Worm (Caenorhabditis elegans) whole organism, L4 larva: ENCODE measurements around the gene let-767.

Experiments used
- F10B5.3 ChIP-seq: sonication (generic microtip); optimal IDR thresholded peaks from 2 replicates; lab custom pipeline; 2016; ENCODE audit warnings: mild to moderate bottlenecking, missing genetic modification characterization, missing compliant biosample characterization
- F26F4.8 ChIP-seq: fragments of 200-800 bp; sonication (Bioruptor generic); conservative IDR thresholded peaks from 2 replicates; pipeline ENCODE4 v1.3.6; 2022; ENCODE audit warnings: missing genetic modification characterization, missing compliant biosample characterization
- F44E2.7 ChIP-seq: fragments of 200-800 bp; sonication (Bioruptor generic); IDR thresholded peaks from 2 replicates; pipeline ENCODE4 v2.1.2; 2022; ENCODE audit warnings: missing genetic modification characterization, missing compliant biosample characterization
- F49E8.2 ChIP-seq: sonication (generic microtip); optimal IDR thresholded peaks from 2 replicates; lab custom pipeline; 2016; ENCODE audit warnings: missing compliant biosample characterization, mild to moderate bottlenecking, missing genetic modification characterization, borderline replicate concordance
- T20F7.1 ChIP-seq: fragments of 200-800 bp; sonication (Bioruptor generic); optimal IDR thresholded peaks from 2 replicates; lab custom pipeline; 2018; ENCODE audit warnings: mild to moderate bottlenecking, missing genetic modification characterization, missing compliant biosample characterization
- Y5F2A.4 ChIP-seq: fragments of 200-800 bp; sonication (Bioruptor generic); optimal IDR thresholded peaks from 2 replicates; lab custom pipeline; 2018; ENCODE audit warnings: mild to moderate bottlenecking, missing genetic modification characterization, missing compliant biosample characterization
- Y75B8A.6 ChIP-seq: fragments of 200-800 bp; sonication (Bioruptor generic); IDR thresholded peaks from 2 replicates; pipeline ENCODE4 v1.3.6; 2022; ENCODE audit warnings: missing genetic modification reagents, missing genetic modification characterization, missing compliant biosample characterization
- aha-1 ChIP-seq: fragments of 150-350 bp; peaks from one replicate; lab custom pipeline; 2014; ENCODE audit warnings: missing biosample characterization, missing genetic modification characterization
- attf-4 ChIP-seq: sonication (generic microtip); optimal IDR thresholded peaks from 3 replicates; lab custom pipeline; 2017; ENCODE audit warnings: missing biosample characterization, missing genetic modification characterization
- ceh-28 ChIP-seq: fragments of 150-350 bp; optimal IDR thresholded peaks from 2 replicates; lab custom pipeline; 2014; ENCODE audit warnings: missing biosample characterization, missing genetic modification reagents, missing genetic modification characterization
- ceh-32 ChIP-seq: sonication (generic microtip); optimal IDR thresholded peaks from 2 replicates; lab custom pipeline; 2016; ENCODE audit warnings: mild to moderate bottlenecking, missing genetic modification characterization, missing compliant biosample characterization; ENCODE audit not compliant: poor library complexity
- ceh-44 ChIP-seq: fragments of 200-800 bp; sonication (Bioruptor generic); IDR thresholded peaks from 2 replicates; pipeline ENCODE4 v1.3.6; 2022; ENCODE audit warnings: missing genetic modification reagents, missing genetic modification characterization, missing compliant biosample characterization
- ceh-62 ChIP-seq: sonication (generic microtip); optimal IDR thresholded peaks from 2 replicates; lab custom pipeline; 2017; ENCODE audit warnings: missing biosample characterization, missing genetic modification characterization
- ces-1 ChIP-seq: fragments of 150-350 bp; sonication (generic microtip); optimal IDR thresholded peaks from 4 replicates; lab custom pipeline; 2014; ENCODE audit warnings: missing biosample characterization, missing genetic modification reagents, missing genetic modification characterization
- ctbp-1 ChIP-seq: fragments of 200-800 bp; sonication (Bioruptor generic); IDR thresholded peaks from 2 replicates; pipeline ENCODE4 v1.3.6; 2022; ENCODE audit warnings: missing genetic modification reagents, missing genetic modification characterization, missing compliant biosample characterization
- dmd-8 ChIP-seq: fragments of 200-800 bp; sonication (Bioruptor generic); IDR thresholded peaks from 2 replicates; pipeline ENCODE4 v1.3.6; 2022; ENCODE audit warnings: missing genetic modification characterization, missing compliant biosample characterization
- duxl-1 ChIP-seq: sonication (generic microtip); optimal IDR thresholded peaks from 2 replicates; lab custom pipeline; 2016; ENCODE audit warnings: mild to moderate bottlenecking, missing genetic modification characterization, moderate library complexity, missing compliant biosample characterization; ENCODE audit not compliant: poor library complexity
- dve-1 ChIP-seq: sonication (generic microtip); optimal IDR thresholded peaks from 2 replicates; lab custom pipeline; 2017; ENCODE audit warnings: antibody characterized with exemption, mild to moderate bottlenecking, missing genetic modification characterization, missing compliant biosample characterization; ENCODE audit not compliant: insufficient read depth
- egl-27 ChIP-seq: sonication (generic microtip); optimal IDR thresholded peaks from 3 replicates; lab custom pipeline; 2017; ENCODE audit warnings: missing biosample characterization, missing genetic modification reagents, missing genetic modification characterization
- egl-43 ChIP-seq: fragments of 200-800 bp; sonication (Bioruptor generic); IDR thresholded peaks from 2 replicates; pipeline ENCODE4 v1.3.6; 2022; ENCODE audit warnings: missing genetic modification reagents, missing genetic modification characterization, missing compliant biosample characterization
- fkh-10 ChIP-seq: fragments of 150-350 bp; optimal IDR thresholded peaks from 2 replicates; lab custom pipeline; 2014; ENCODE audit warnings: missing biosample characterization, missing genetic modification reagents, missing genetic modification characterization
- hlh-30 ChIP-seq: sonication (generic microtip); optimal IDR thresholded peaks from 2 replicates; lab custom pipeline; 2017; ENCODE audit warnings: antibody characterized with exemption, mild to moderate bottlenecking, missing genetic modification characterization, missing compliant biosample characterization; ENCODE audit not compliant: insufficient read depth
- jun-1 ChIP-seq: fragments of 150-350 bp; optimal IDR thresholded peaks from 2 replicates; lab custom pipeline; 2014; ENCODE audit warnings: missing biosample characterization, missing genetic modification reagents, missing genetic modification characterization
- lin-1 ChIP-seq: fragments of 200-800 bp; sonication (Bioruptor generic); IDR thresholded peaks from 2 replicates; pipeline ENCODE4 v1.3.6; 2022; ENCODE audit warnings: missing genetic modification reagents, missing genetic modification characterization, missing compliant biosample characterization
- lin-38 ChIP-seq: fragments of 200-800 bp; sonication (Bioruptor generic); IDR thresholded peaks from 2 replicates; pipeline ENCODE4 v1.3.6; 2022; ENCODE audit warnings: missing genetic modification reagents, missing genetic modification characterization, missing compliant biosample characterization
- lin-39 ChIP-seq: fragments of 150-350 bp; optimal IDR thresholded peaks from 2 replicates; lab custom pipeline; 2014; ENCODE audit warnings: missing biosample characterization, missing genetic modification reagents, missing genetic modification characterization
- mes-2 ChIP-seq: sonication (generic microtip); optimal IDR thresholded peaks from 2 replicates; lab custom pipeline; 2016; ENCODE audit warnings: missing genotype, mild to moderate bottlenecking, missing genetic modification characterization, missing compliant biosample characterization; ENCODE audit not compliant: poor library complexity, severe bottlenecking
- mxl-2 ChIP-seq: fragments of 200-800 bp; sonication (Bioruptor generic); conservative IDR thresholded peaks from 2 replicates; pipeline ENCODE4 v1.3.6; 2022; ENCODE audit warnings: missing genetic modification reagents, missing genetic modification characterization, missing compliant biosample characterization
- mxl-3 ChIP-seq: fragments of 200-800 bp; sonication (Bioruptor generic); optimal IDR thresholded peaks from 2 replicates; lab custom pipeline; 2018; ENCODE audit warnings: mild to moderate bottlenecking, missing genetic modification characterization, missing compliant biosample characterization
- nhr-111 ChIP-seq: fragments of 200-800 bp; sonication (Bioruptor generic); optimal IDR thresholded peaks from 2 replicates; lab custom pipeline; 2018; ENCODE audit warnings: mild to moderate bottlenecking, missing genetic modification characterization, missing compliant biosample characterization
- nhr-237 ChIP-seq: sonication (generic microtip); optimal IDR thresholded peaks from 2 replicates; lab custom pipeline; 2017; ENCODE audit warnings: missing biosample characterization, missing genetic modification characterization
- nhr-28 ChIP-seq: fragments of 150-350 bp; optimal IDR thresholded peaks from 2 replicates; lab custom pipeline; 2014; ENCODE audit warnings: missing biosample characterization, missing genetic modification characterization
- nhr-48 ChIP-seq: sonication (generic microtip); optimal IDR thresholded peaks from 2 replicates; lab custom pipeline; 2016; ENCODE audit warnings: mild to moderate bottlenecking, missing genetic modification characterization, missing compliant biosample characterization
- nhr-6 ChIP-seq: fragments of 150-350 bp; optimal IDR thresholded peaks from 2 replicates; lab custom pipeline; 2014; ENCODE audit warnings: missing biosample characterization, missing genetic modification characterization
- pha-4 ChIP-seq, 2 experiments: fragments of 150-350 bp in 1 of 2; fragments of 200-800 bp in 1 of 2; sonication (Bioruptor generic) in 1 of 2; IDR thresholded peaks in 1 of 2; optimal IDR thresholded peaks in 1 of 2; 2 replicates each; pipeline versions ENCODE4 v1.3.6 to Lab custom; 2014 to 2022; ENCODE audit warnings: missing genetic modification characterization in 2 of 2, missing genetic modification reagents in 2 of 2, missing biosample characterization in 1 of 2, missing compliant biosample characterization in 1 of 2
- pqm-1 ChIP-seq: sonication (generic microtip); optimal IDR thresholded peaks from 2 replicates; lab custom pipeline; 2017; ENCODE audit warnings: missing biosample characterization, missing genetic modification characterization
- rbr-2 ChIP-seq: sonication (generic microtip); optimal IDR thresholded peaks from 2 replicates; lab custom pipeline; 2016; ENCODE audit warnings: missing genotype, missing genetic modification characterization, missing compliant biosample characterization
- saeg-2 ChIP-seq: fragments of 200-800 bp; sonication (Bioruptor generic); IDR thresholded peaks from 2 replicates; pipeline ENCODE4 v1.3.6; 2022; ENCODE audit warnings: missing genetic modification reagents, missing genetic modification characterization, missing compliant biosample characterization
- set-16 ChIP-seq: fragments of 200-800 bp; sonication (Bioruptor generic); IDR thresholded peaks from 2 replicates; pipeline ENCODE4 v1.3.6; 2022; ENCODE audit warnings: missing genetic modification reagents, missing genetic modification characterization, missing compliant biosample characterization
- snpc-1.2 ChIP-seq: fragments of 200-800 bp; sonication (Bioruptor generic); IDR thresholded peaks from 2 replicates; pipeline ENCODE4 v1.3.6; 2022; ENCODE audit warnings: missing genetic modification reagents, missing genetic modification characterization, missing compliant biosample characterization
- spr-1 ChIP-seq: sonication (generic microtip); optimal IDR thresholded peaks from 2 replicates; lab custom pipeline; 2016; ENCODE audit warnings: mild to moderate bottlenecking, missing genetic modification characterization, missing compliant biosample characterization
- spr-3 ChIP-seq: fragments of 200-800 bp; sonication (Bioruptor generic); optimal IDR thresholded peaks from 2 replicates; lab custom pipeline; 2018; ENCODE audit warnings: mild to moderate bottlenecking, missing genetic modification characterization, missing compliant biosample characterization
- tra-1 ChIP-seq: fragments of 200-800 bp; sonication (Bioruptor generic); IDR thresholded peaks from 2 replicates; pipeline ENCODE4 v1.3.6; 2022; ENCODE audit warnings: missing genetic modification reagents, missing genetic modification characterization, missing compliant biosample characterization
- unc-39 ChIP-seq: sonication (generic microtip); optimal IDR thresholded peaks from 2 replicates; lab custom pipeline; 2017; ENCODE audit warnings: missing biosample characterization, missing genetic modification characterization
- unc-62 ChIP-seq, 3 experiments: fragments of 150-350 bp in 1 of 3; sonication (generic microtip); optimal IDR thresholded peaks in 2 of 3; peaks in 1 of 3; 1 replicate in 1 of 3; 2 replicates in 2 of 3; lab custom pipeline; 2014 to 2017; ENCODE audit warnings: missing biosample characterization in 3 of 3, missing genetic modification characterization in 3 of 3, missing genetic modification reagents in 3 of 3, missing genotype in 1 of 3
- vab-7 ChIP-seq: fragments of 200-800 bp; sonication (Bioruptor generic); IDR thresholded peaks from 2 replicates; pipeline ENCODE4 v1.3.6; 2022; ENCODE audit warnings: missing genetic modification reagents, missing genetic modification characterization, missing compliant biosample characterization
- zfp-3 ChIP-seq: fragments of 200-800 bp; sonication (Bioruptor generic); conservative IDR thresholded peaks from 2 replicates; pipeline ENCODE4 v1.3.6; 2022; ENCODE audit warnings: missing genetic modification reagents, missing genetic modification characterization, missing compliant biosample characterization
- zip-11 ChIP-seq: fragments of 200-800 bp; sonication (Bioruptor generic); IDR thresholded peaks from 2 replicates; pipeline ENCODE4 v1.3.6; 2022; ENCODE audit warnings: missing genetic modification characterization, missing compliant biosample characterization
- zip-2 ChIP-seq: fragments of 150-350 bp; optimal IDR thresholded peaks from 2 replicates; lab custom pipeline; 2014; ENCODE audit warnings: missing biosample characterization, missing genetic modification characterization
- ztf-11 ChIP-seq: fragments of 150-350 bp; optimal IDR thresholded peaks from 2 replicates; lab custom pipeline; 2014; ENCODE audit warnings: missing biosample characterization, missing genetic modification characterization

Gene let-767

DNA sequence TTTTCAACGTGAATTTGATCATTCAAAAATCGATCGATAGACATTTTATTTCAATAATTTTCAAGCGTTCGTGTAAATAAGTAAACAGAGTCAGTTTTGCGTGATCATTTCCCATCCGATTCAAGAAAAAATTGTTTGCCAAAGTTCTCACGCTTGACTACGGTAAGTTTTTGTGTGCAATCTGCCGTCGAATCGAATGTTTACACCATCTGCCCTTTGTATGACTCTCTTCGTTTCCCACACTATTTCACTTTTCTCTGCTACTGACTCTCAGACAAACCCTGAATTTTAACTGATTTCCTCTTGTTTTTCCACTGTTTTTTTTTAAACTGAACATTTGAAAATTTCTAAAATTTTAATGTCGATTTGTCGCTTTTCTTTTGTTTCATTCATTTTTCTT is 5.0 kb upstream of the let-767 start (continued):
- TF ChIP-seq egl-43 (peak; percentile 45; the same call in 1 of the 2 replicates), Y75B8A.6 (GFP tag; lab: Robert Waterston, UW) (no peak), saeg-2 (GFP tag; lab: Robert Waterston, UW) (no peak), ceh-62 (tag; lab: Kevin White, UChicago) (no peak), jun-1 (tag; lab: Kevin White, UChicago) (peak; percentile 43), nhr-111 (no peak), dmd-8 (GFP tag; lab: Robert Waterston, UW) (no peak), F10B5.3 (tag; lab: Kevin White, UChicago) (no peak), ztf-11 (no peak), pha-4 (GFP tag; IDR thresholded peaks at IDR 0.05; lab: Robert Waterston, UW) (peak; percentile 65; the same call in 1 of the 2 replicates), pha-4 (tag; optimal IDR thresholded peaks at IDR 0.05; lab: Kevin White, UChicago) (peak; percentile 8), ctbp-1 (GFP tag; lab: Robert Waterston, UW) (no peak), nhr-28 (tag; lab: Kevin White, UChicago) (peak; percentile 50), Y5F2A.4 (GFP tag; lab: Kevin White, UChicago) (no peak), zfp-3 (GFP tag; lab: Robert Waterston, UW) (no peak), T20F7.1 (GFP tag; lab: Kevin White, UChicago) (peak; percentile 55), mxl-2 (GFP tag; lab: Robert Waterston, UW) (no peak), ceh-44 (GFP tag; lab: Robert Waterston, UW) (no peak), pqm-1 (tag; lab: Kevin White, UChicago) (no peak), hlh-30 (tag; lab: Kevin White, UChicago) (peak; percentile 71), tra-1 (GFP tag; lab: Robert Waterston, UW) (no peak), set-16 (GFP tag; lab: Robert Waterston, UW) (no peak), nhr-237 (no peak), fkh-10 (GFP tag; lab: Kevin White, UChicago) (peak; percentile 44), rbr-2 (peak; percentile 63), unc-39 (tag; lab: Kevin White, UChicago) (no peak), attf-4 (tag; lab: Kevin White, UChicago) (no peak), lin-39 (tag; lab: Kevin White, UChicago) (no peak), spr-1 (no peak), F49E8.2 (tag; lab: Kevin White, UChicago) (peak; percentile 61), ceh-28 (tag; lab: Kevin White, UChicago) (no peak), duxl-1 (no peak), zip-11 (GFP tag; lab: Robert Waterston, UW) (no peak), F44E2.7 (GFP tag; lab: Robert Waterston, UW) (no peak), F26F4.8 (GFP tag; lab: Robert Waterston, UW) (no peak), lin-1 (GFP tag; lab: Robert Waterston, UW) (no peak), nhr-48 (tag; lab: Kevin White, UChicago) (peak; percentile 6), mes-2 (peak; percentile 87), aha-1 (tag; lab: Kevin White, UChicago) (peak; percentile 99), ceh-32 (tag; lab: Kevin White, UChicago) (no peak), egl-27 (no peak), lin-38 (GFP tag; lab: Robert Waterston, UW) (peak; percentile 71), vab-7 (GFP tag; lab: Robert Waterston, UW) (no peak), snpc-1.2 (GFP tag; lab: Robert Waterston, UW) (no peak), mxl-3 (peak; percentile 56), ces-1 (GFP tag; lab: Kevin White, UChicago) (no peak), nhr-6 (tag; lab: Kevin White, UChicago) (peak; percentile 45), zip-2 (tag; lab: Kevin White, UChicago) (no peak), dve-1 (peak; percentile 59), spr-3 (GFP tag; lab: Kevin White, UChicago) (no peak), unc-62 (GFP tag; optimal IDR thresholded peaks at IDR 0.05 in 1 of 2; lab: Kevin White, UChicago) (peak in 1 of 2 experiments; percentile 38), unc-62 (tag; optimal IDR thresholded peaks at IDR 0.05; lab: Kevin White, UChicago) (no peak)
